Fruit fly (Drosophila melanogaster): ENCODE data around the gene Acbp2.

DNA sequence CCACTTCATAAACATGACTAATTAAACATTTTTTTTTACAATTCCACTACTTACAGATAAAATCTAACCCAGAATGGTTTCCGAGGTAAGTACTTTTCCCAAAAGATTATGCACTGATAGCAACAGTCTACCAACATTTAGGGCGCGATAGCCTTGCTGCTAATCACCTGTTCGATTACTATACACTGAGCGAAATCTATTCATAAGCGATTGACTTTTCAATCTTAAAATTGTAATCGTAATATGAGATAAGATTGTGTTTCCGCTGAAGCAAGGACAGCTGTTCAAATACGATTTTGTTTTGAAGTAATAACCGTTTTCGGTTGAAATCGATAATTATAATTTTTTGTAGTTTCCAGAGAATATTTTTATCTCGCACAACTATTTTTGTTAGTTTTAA lies 930 bp downstream of the Acbp2 start:
- TF ChIP-seq chn (GFP tag; optimal IDR thresholded peaks at IDR 0.05) (no peak), CG3065 (GFP tag; optimal IDR thresholded peaks at IDR 0.05) (no peak)
